Worm (Caenorhabditis elegans): ENCODE measurements around the gene srw-127.

srw-127 gene

DNA sequence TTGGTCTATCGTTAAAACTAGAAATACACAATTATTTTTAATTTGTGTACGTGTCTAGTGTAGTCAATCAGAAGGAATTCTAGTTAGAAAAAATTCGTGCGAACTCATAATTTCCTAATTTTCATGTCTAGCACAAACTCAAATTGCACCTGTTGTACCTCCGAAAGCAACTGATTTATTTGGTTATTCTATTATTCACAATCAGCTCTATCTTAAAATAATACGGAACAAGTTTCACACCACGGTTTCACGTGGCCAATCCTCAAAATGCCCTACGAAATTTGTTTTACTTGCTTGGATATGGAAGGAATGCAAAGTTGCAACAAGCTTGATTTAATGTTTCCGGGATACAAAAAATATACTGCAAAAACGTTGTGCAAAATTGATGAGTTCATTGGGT is at the start of gene srw-127:
srw-127 (plus strand) TSS at position 301 of the 400 bp plus-strand sequence.
- TF ChIP-seq nhr-11 (tag; optimal IDR thresholded peaks at IDR 0.05) = no peak
- no peak for TF ChIP-seq elt-1 (tag; optimal IDR thresholded peaks at IDR 0.05)
- no peak for TF ChIP-seq ceh-16 (tag; optimal IDR thresholded peaks at IDR 0.05)
- TF ChIP-seq sea-2 (GFP tag; optimal IDR thresholded peaks at IDR 0.05) = no peak
- TF ChIP-seq nhr-28 (tag; optimal IDR thresholded peaks at IDR 0.05) = no peak
- no peak for TF ChIP-seq lsy-12 (tag; optimal IDR thresholded peaks at IDR 0.05)
- no peak for TF ChIP-seq nhr-12 (tag; optimal IDR thresholded peaks at IDR 0.05)
- TF ChIP-seq fkh-10 (GFP tag; optimal IDR thresholded peaks at IDR 0.05) = no peak
- no peak for TF ChIP-seq egl-5 (tag; optimal IDR thresholded peaks at IDR 0.05)
- TF ChIP-seq unc-39 (tag; optimal IDR thresholded peaks at IDR 0.05) = no peak
- TF ChIP-seq daf-12 (tag; optimal IDR thresholded peaks at IDR 0.05) = no peak
- TF ChIP-seq fos-1 (tag; optimal IDR thresholded peaks at IDR 0.05) = no peak
- TF ChIP-seq egl-27 (tag; optimal IDR thresholded peaks at IDR 0.05) = no peak
- no peak for TF ChIP-seq eor-1 (tag; optimal IDR thresholded peaks at IDR 0.05)
- no peak for TF ChIP-seq jun-1 (tag; optimal IDR thresholded peaks at IDR 0.05)
- TF ChIP-seq unc-62 (GFP tag; optimal IDR thresholded peaks at IDR 0.05) = no peak
- no peak for TF ChIP-seq elt-3 (tag; optimal IDR thresholded peaks at IDR 0.05)

- no peak for TF ChIP-seq pqm-1 (tag; optimal IDR thresholded peaks at IDR 0.05)
- peak; percentile 34 for TF ChIP-seq nhr-43 (tag; optimal IDR thresholded peaks at IDR 0.05; ENCODE audit: poor library complexity, severe bottlenecking)
- no peak for TF ChIP-seq sea-2 (GFP tag; optimal IDR thresholded peaks at IDR 0.05)
- TF ChIP-seq ceh-16 (tag; optimal IDR thresholded peaks at IDR 0.05) = no peak
- no peak for TF ChIP-seq fos-1 (tag; optimal IDR thresholded peaks at IDR 0.05)
- no peak for TF ChIP-seq nhr-67 (tag; optimal IDR thresholded peaks at IDR 0.05)
- no peak for TF ChIP-seq ztf-4 (tag; optimal IDR thresholded peaks at IDR 0.05)
- no peak for TF ChIP-seq mml-1 (tag; optimal IDR thresholded peaks at IDR 0.05)
- TF ChIP-seq nhr-25 (tag; optimal IDR thresholded peaks at IDR 0.05) = peak; percentile 13
- TF ChIP-seq elt-3 (tag; optimal IDR thresholded peaks at IDR 0.05) = peak in 1 of 3 experiments; percentile 19
- peak; percentile 82 for TF ChIP-seq nhr-23 (tag; optimal IDR thresholded peaks at IDR 0.05)
- no peak for TF ChIP-seq R02D3.7 (tag; optimal IDR thresholded peaks at IDR 0.05)
Observed at ce11 chrV:6969950-6970532, 42.7 kb upstream of the srw-127 start, which contains the start of gene ptr-15. ptr-15 (minus strand) TSS chrV:6970000.

DNA sequence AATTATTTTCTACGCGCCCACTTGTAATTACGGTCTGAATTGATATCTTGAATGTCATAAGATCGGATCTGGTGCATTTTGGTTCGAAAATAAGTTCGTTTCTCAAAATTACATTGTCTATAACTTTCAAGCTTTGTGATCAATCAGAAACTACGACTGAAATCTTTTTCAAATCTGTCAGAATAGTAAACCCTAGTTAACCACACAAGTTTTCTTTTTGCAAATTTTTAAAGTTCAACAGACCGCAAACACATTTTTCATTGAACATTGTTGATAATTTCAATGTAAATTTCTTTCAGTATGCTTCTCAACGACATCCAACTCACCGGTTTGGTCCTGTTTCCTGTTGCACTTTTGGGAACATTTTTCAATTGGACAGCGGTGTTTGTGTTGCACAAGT is 41.1 kb upstream of the srw-127 start, which contains the start of gene srx-59:
srx-59 (plus strand) TSS at position 301 of the 400 bp plus-strand sequence.
- TF ChIP-seq lin-15B (tag; optimal IDR thresholded peaks at IDR 0.05) (no peak), nhr-25 (tag; optimal IDR thresholded peaks at IDR 0.05) (no peak), unc-39 (tag; optimal IDR thresholded peaks at IDR 0.05) (no peak), fkh-2 (tag; optimal IDR thresholded peaks at IDR 0.05) (no peak), pha-4 (tag; optimal IDR thresholded peaks at IDR 0.05) (no peak), ceh-9 (tag; optimal IDR thresholded peaks at IDR 0.05) (no peak), daf-12 (tag; optimal IDR thresholded peaks at IDR 0.05) (no peak), elt-3 (tag; optimal IDR thresholded peaks at IDR 0.05) (no peak), mml-1 (tag; optimal IDR thresholded peaks at IDR 0.05) (no peak), jun-1 (tag; optimal IDR thresholded peaks at IDR 0.05) (no peak), nhr-67 (tag; optimal IDR thresholded peaks at IDR 0.05) (no peak), lsy-12 (tag; optimal IDR thresholded peaks at IDR 0.05) (no peak), pqm-1 (tag; optimal IDR thresholded peaks at IDR 0.05) (no peak), elt-1 (tag; optimal IDR thresholded peaks at IDR 0.05) (no peak), egl-27 (tag; optimal IDR thresholded peaks at IDR 0.05) (no peak), nhr-11 (tag; optimal IDR thresholded peaks at IDR 0.05) (no peak), eor-1 (tag; optimal IDR thresholded peaks at IDR 0.05) (no peak), unc-62 (GFP tag; optimal IDR thresholded peaks at IDR 0.05) (no peak), elt-2 (tag; optimal IDR thresholded peaks at IDR 0.05) (no peak)

ce11 chrV:6976047-6976446 is 36.7 kb upstream of the srw-127 start, which contains the start of gene srx-16:
srx-16 (plus strand) TSS chrV:6976347.
- TF ChIP-seq unc-39 (tag; optimal IDR thresholded peaks at IDR 0.05) (no peak), ztf-4 (tag; optimal IDR thresholded peaks at IDR 0.05) (no peak), snpc-4 (tag; optimal IDR thresholded peaks at IDR 0.05) (no peak), nfya-1 (tag; optimal IDR thresholded peaks at IDR 0.05; ENCODE audit: insufficient read depth) (no peak), nhr-67 (tag; optimal IDR thresholded peaks at IDR 0.05) (no peak), fkh-2 (tag; optimal IDR thresholded peaks at IDR 0.05) (no peak), ceh-9 (tag; optimal IDR thresholded peaks at IDR 0.05) (no peak), egl-27 (tag; optimal IDR thresholded peaks at IDR 0.05) (no peak), pqm-1 (tag; optimal IDR thresholded peaks at IDR 0.05) (no peak), ama-1 (optimal IDR thresholded peaks at IDR 0.05) (no peak), lsy-12 (tag; optimal IDR thresholded peaks at IDR 0.05) (no peak)
